Worm (Caenorhabditis elegans) whole organism, young adult: ENCODE measurements around the gene suex-1.

ENCODE experiments used
- D2030.7 ChIP-seq: fragments of 200-800 bp; sonication (Bioruptor generic); IDR thresholded peaks from 2 replicates; pipeline ENCODE4 v1.3.6; 2022; ENCODE audit warnings: missing genetic modification reagents, missing genetic modification characterization, missing compliant biosample characterization
- F37B4.10 ChIP-seq: fragments of 200-800 bp; sonication (Bioruptor generic); IDR thresholded peaks from 2 replicates; pipeline ENCODE4 v1.3.6; 2022; ENCODE audit warnings: missing genetic modification characterization, missing compliant biosample characterization
- F39B2.1 ChIP-seq: fragments of 200-800 bp; sonication (Bioruptor generic); IDR thresholded peaks from 2 replicates; pipeline ENCODE4 v1.3.6; 2022; ENCODE audit warnings: missing genetic modification reagents, missing genetic modification characterization, missing compliant biosample characterization
- K11D2.4 ChIP-seq: fragments of 200-800 bp; sonication (Bioruptor generic); IDR thresholded peaks from 2 replicates; pipeline ENCODE4 v1.3.6; 2022; ENCODE audit warnings: missing genetic modification reagents, missing genetic modification characterization, missing compliant biosample characterization
- T26A5.8 ChIP-seq: sonication (generic microtip); optimal IDR thresholded peaks from 2 replicates; lab custom pipeline; 2016; ENCODE audit warnings: missing genetic modification characterization, missing compliant biosample characterization
- Y56A3A.18 ChIP-seq: fragments of 200-800 bp; sonication (Bioruptor generic); IDR thresholded peaks from 2 replicates; pipeline ENCODE4 v1.3.6; 2022; ENCODE audit warnings: missing genetic modification reagents, missing genetic modification characterization, missing compliant biosample characterization
- Y95B8A.8 ChIP-seq: fragments of 200-800 bp; sonication (Bioruptor generic); IDR thresholded peaks from 2 replicates; pipeline ENCODE4 v1.3.6; 2022; ENCODE audit warnings: missing genetic modification reagents, missing genetic modification characterization, missing compliant biosample characterization
- ZK185.1 ChIP-seq: sonication (generic microtip); optimal IDR thresholded peaks from 2 replicates; lab custom pipeline; 2016; ENCODE audit warnings: mild to moderate bottlenecking, missing genetic modification characterization, missing compliant biosample characterization; ENCODE audit not compliant: poor library complexity, severe bottlenecking
- aptf-2 ChIP-seq: fragments of 200-800 bp; sonication (Bioruptor generic); conservative IDR thresholded peaks from 2 replicates; pipeline ENCODE4 v1.3.6; 2022; ENCODE audit warnings: missing genetic modification reagents, missing genetic modification characterization, missing compliant biosample characterization
- aptf-3 ChIP-seq: fragments of 200-800 bp; sonication (Bioruptor generic); IDR thresholded peaks from 2 replicates; pipeline ENCODE4 v1.3.6; 2022; ENCODE audit warnings: missing genetic modification characterization, missing compliant biosample characterization
- bed-1 ChIP-seq: fragments of 200-800 bp; sonication (Bioruptor generic); IDR thresholded peaks from 2 replicates; pipeline ENCODE4 v1.3.6; 2022; ENCODE audit warnings: missing genetic modification reagents, missing genetic modification characterization, missing compliant biosample characterization
- bed-2 ChIP-seq: fragments of 200-800 bp; sonication (Bioruptor generic); IDR thresholded peaks from 2 replicates; pipeline ENCODE4 v1.3.6; 2022; ENCODE audit warnings: missing genetic modification reagents, missing genetic modification characterization, missing compliant biosample characterization
- ccch-3 ChIP-seq: fragments of 200-800 bp; sonication (Bioruptor generic); optimal IDR thresholded peaks from 2 replicates; lab custom pipeline; 2018; ENCODE audit warnings: mild to moderate bottlenecking, missing genetic modification characterization, missing compliant biosample characterization
- cebp-1 ChIP-seq, 2 experiments: fragments of 200-800 bp in 1 of 2; sonication (Bioruptor generic) in 1 of 2; sonication (generic microtip) in 1 of 2; IDR thresholded peaks in 1 of 2; optimal IDR thresholded peaks in 1 of 2; 2 replicates each; pipeline versions ENCODE4 v1.3.6 to Lab custom; 2017 to 2022; ENCODE audit warnings: missing compliant biosample characterization in 2 of 2, missing genetic modification characterization in 2 of 2, mild to moderate bottlenecking in 1 of 2, missing genetic modification reagents in 1 of 2, moderate library complexity in 1 of 2
- ceh-40 ChIP-seq: fragments of 200-800 bp; sonication (Bioruptor generic); IDR thresholded peaks from 2 replicates; pipeline ENCODE4 v1.3.6; 2022; ENCODE audit warnings: missing genetic modification characterization, missing compliant biosample characterization
- ceh-58 ChIP-seq: fragments of 200-800 bp; sonication (Bioruptor generic); IDR thresholded peaks from 2 replicates; pipeline ENCODE4 v1.3.6; 2022; ENCODE audit warnings: missing genetic modification characterization, missing compliant biosample characterization
- dpff-1 ChIP-seq: sonication (generic microtip); optimal IDR thresholded peaks from 2 replicates; lab custom pipeline; 2017; ENCODE audit warnings: mild to moderate bottlenecking, missing genetic modification characterization, missing compliant biosample characterization
- efl-1 ChIP-seq: fragments of 150-350 bp; optimal IDR thresholded peaks from 2 replicates; lab custom pipeline; 2014; ENCODE audit warnings: missing biosample characterization, missing genetic modification reagents, missing genetic modification characterization
- hlh-12 ChIP-seq: sonication (generic microtip); optimal IDR thresholded peaks from 2 replicates; lab custom pipeline; 2016; ENCODE audit warnings: missing genetic modification characterization, missing compliant biosample characterization
- hlh-26 ChIP-seq: fragments of 200-800 bp; sonication (Bioruptor generic); conservative IDR thresholded peaks from 2 replicates; pipeline ENCODE4 v1.3.6; 2022; ENCODE audit warnings: missing genetic modification reagents, missing genetic modification characterization, missing compliant biosample characterization
- hmg-1.2 ChIP-seq: fragments of 200-800 bp; sonication (Bioruptor generic); IDR thresholded peaks from 2 replicates; pipeline ENCODE4 v1.3.6; 2022; ENCODE audit warnings: missing genetic modification reagents, missing genetic modification characterization, missing compliant biosample characterization
- hsf-1 ChIP-seq: fragments of 200-800 bp; sonication (Bioruptor generic); IDR thresholded peaks from 2 replicates; pipeline ENCODE4 v1.3.6; 2022; ENCODE audit warnings: missing genetic modification reagents, missing genetic modification characterization, missing compliant biosample characterization
- let-526 ChIP-seq: fragments of 200-800 bp; sonication (Bioruptor generic); IDR thresholded peaks from 2 replicates; pipeline ENCODE4 v1.3.6; 2022; ENCODE audit warnings: missing genetic modification reagents, missing genetic modification characterization, missing compliant biosample characterization
- lin-26 ChIP-seq: fragments of 200-800 bp; sonication (Bioruptor generic); IDR thresholded peaks from 2 replicates; pipeline ENCODE4 v1.3.6; 2022; ENCODE audit warnings: missing genetic modification reagents, missing genetic modification characterization, missing compliant biosample characterization
- lsl-1 ChIP-seq: fragments of 200-800 bp; sonication (Bioruptor generic); optimal IDR thresholded peaks from 2 replicates; lab custom pipeline; 2018; ENCODE audit warnings: mild to moderate bottlenecking, missing genetic modification characterization, moderate library complexity, missing compliant biosample characterization
- lsy-27 ChIP-seq: sonication (generic microtip); optimal IDR thresholded peaks from 2 replicates; lab custom pipeline; 2017; ENCODE audit warnings: missing genetic modification characterization, mild to moderate bottlenecking, missing compliant biosample characterization, antibody characterized with exemption, missing genotype, borderline replicate concordance; ENCODE audit not compliant: insufficient read depth
- madf-10 ChIP-seq: sonication (generic microtip); optimal IDR thresholded peaks from 2 replicates; lab custom pipeline; 2016; ENCODE audit warnings: mild to moderate bottlenecking, missing genetic modification characterization, missing compliant biosample characterization
- mcd-1 ChIP-seq: fragments of 200-800 bp; sonication (Bioruptor generic); IDR thresholded peaks from 2 replicates; pipeline ENCODE4 v1.3.6; 2022; ENCODE audit warnings: missing genetic modification reagents, missing genetic modification characterization, missing compliant biosample characterization
- mel-28 ChIP-seq: sonication (generic microtip); optimal IDR thresholded peaks from 2 replicates; lab custom pipeline; 2016; ENCODE audit warnings: borderline replicate concordance, mild to moderate bottlenecking, missing genetic modification characterization, missing compliant biosample characterization
- mes-4 ChIP-seq: sonication (generic microtip); optimal IDR thresholded peaks from 2 replicates; lab custom pipeline; 2016; ENCODE audit warnings: missing genotype, missing genetic modification characterization, missing compliant biosample characterization
- nfya-1 ChIP-seq: sonication (generic microtip); optimal IDR thresholded peaks from 2 replicates; lab custom pipeline; 2017; ENCODE audit warnings: antibody characterized with exemption, missing compliant biosample characterization, missing genetic modification characterization, borderline replicate concordance; ENCODE audit not compliant: insufficient read depth
- pbrm-1 ChIP-seq: fragments of 200-800 bp; sonication (Bioruptor generic); IDR thresholded peaks from 2 replicates; pipeline ENCODE4 v1.3.6; 2022; ENCODE audit warnings: missing genetic modification reagents, missing genetic modification characterization, missing compliant biosample characterization
- pha-4 ChIP-seq: fragments of 150-350 bp; sonication (generic microtip); optimal IDR thresholded peaks from 2 replicates; lab custom pipeline; 2014; ENCODE audit warnings: missing biosample characterization, missing genetic modification reagents, missing genetic modification characterization
- snpc-3.4 ChIP-seq: sonication (generic microtip); optimal IDR thresholded peaks from 2 replicates; lab custom pipeline; 2017; ENCODE audit warnings: missing genetic modification characterization, mild to moderate bottlenecking, missing compliant biosample characterization, antibody characterized with exemption, moderate library complexity, missing genotype, missing genetic modification reagents
- tbp1 ChIP-seq: fragments of 200-800 bp; sonication (Bioruptor generic); optimal IDR thresholded peaks from 2 replicates; lab custom pipeline; 2018; ENCODE audit warnings: mild to moderate bottlenecking, missing genetic modification characterization, missing compliant biosample characterization
- tlf-1 ChIP-seq: fragments of 200-800 bp; sonication (Bioruptor generic); optimal IDR thresholded peaks from 2 replicates; lab custom pipeline; 2018; ENCODE audit warnings: mild to moderate bottlenecking, missing genetic modification characterization, missing compliant biosample characterization
- unc-130 ChIP-seq: sonication (generic microtip); optimal IDR thresholded peaks from 2 replicates; lab custom pipeline; 2016; ENCODE audit warnings: missing genetic modification reagents, missing genetic modification characterization, missing compliant biosample characterization
- ztf-6 ChIP-seq: fragments of 200-800 bp; sonication (Bioruptor generic); IDR thresholded peaks from 2 replicates; pipeline ENCODE4 v1.3.6; 2022; ENCODE audit warnings: missing genetic modification reagents, missing genetic modification characterization, missing compliant biosample characterization

suex-1 gene

ce11 chrII:5527841-5528240 is 29.8 kb upstream of the suex-1 start, which contains the start of gene ZK177.1:
TSS of gene ZK177.1 (plus strand) at chrII:5528141.
- TF ChIP-seq hlh-26 (GFP tag; lab: Robert Waterston, UW): no peak
- peak; percentile 13 for TF ChIP-seq efl-1 (GFP tag; lab: Kevin White, UChicago)

- TF ChIP-seq tlf-1: no peak
- TF ChIP-seq pha-4 (tag; lab: Kevin White, UChicago): no peak
- no peak for TF ChIP-seq F37B4.10
- no peak for TF ChIP-seq mes-4 (tag; lab: Kevin White, UChicago)
- no peak for TF ChIP-seq hsf-1 (GFP tag; lab: Robert Waterston, UW)
- TF ChIP-seq let-526 (GFP tag; lab: Robert Waterston, UW): no peak
- TF ChIP-seq lin-26 (GFP tag; lab: Robert Waterston, UW): no peak
- no peak for TF ChIP-seq cebp-1 (GFP tag; IDR thresholded peaks at IDR 0.05; lab: Robert Waterston, UW)
- no peak for TF ChIP-seq cebp-1 (tag; optimal IDR thresholded peaks at IDR 0.05; lab: Kevin White, UChicago)
- no peak for TF ChIP-seq madf-10
- no peak for TF ChIP-seq ZK185.1
- TF ChIP-seq dpff-1 (tag; lab: Kevin White, UChicago): no peak
- no peak for TF ChIP-seq tbp1 (GFP tag; lab: Kevin White, UChicago)
- no peak for TF ChIP-seq snpc-3.4 (tag; lab: Kevin White, UChicago)
- TF ChIP-seq, all 124 proteins: peak for 0
Observed at ce11 chrII:5525297-5525696, 27.2 kb upstream of the suex-1 start, which contains the start of gene tbx-35. TSS of gene tbx-35 (minus strand) at chrII:5525397.

ce11 chrII:5522637-5523036 is 24.6 kb upstream of the suex-1 start, which contains the start of gene ZK177.11:
TSS of gene ZK177.11 (plus strand) at chrII:5522937.
- TF ChIP-seq F39B2.1 (GFP tag; lab: Robert Waterston, UW): no peak
- no peak for TF ChIP-seq K11D2.4 (GFP tag; lab: Robert Waterston, UW)
- TF ChIP-seq aptf-3: no peak
- TF ChIP-seq D2030.7: no peak
- no peak for TF ChIP-seq ceh-58 (GFP tag; lab: Robert Waterston, UW)
- TF ChIP-seq ZK185.1: no peak
- no peak for TF ChIP-seq lsl-1
- no peak for TF ChIP-seq lsy-27 (tag; lab: Kevin White, UChicago)
- TF ChIP-seq unc-130 (GFP tag; lab: Kevin White, UChicago): no peak
- TF ChIP-seq bed-1: no peak
- TF ChIP-seq ceh-40: no peak
- no peak for TF ChIP-seq hlh-12 (tag; lab: Kevin White, UChicago)
- TF ChIP-seq pbrm-1 (GFP tag; lab: Robert Waterston, UW): no peak
- no peak for TF ChIP-seq T26A5.8
- no peak for TF ChIP-seq aptf-2 (GFP tag; lab: Robert Waterston, UW)
- no peak for TF ChIP-seq mcd-1 (GFP tag; lab: Robert Waterston, UW)
- no peak for TF ChIP-seq Y95B8A.8 (GFP tag; lab: Robert Waterston, UW)
- no peak for TF ChIP-seq Y56A3A.18 (GFP tag; lab: Robert Waterston, UW)
- no peak for TF ChIP-seq ccch-3
- TF ChIP-seq, all 124 proteins: peak for 0

- TF ChIP-seq nfya-1 (tag; lab: Kevin White, UChicago) (no peak), ztf-6 (GFP tag; lab: Robert Waterston, UW) (no peak), bed-2 (GFP tag; lab: Robert Waterston, UW) (no peak), mel-28 (tag; lab: Kevin White, UChicago) (no peak), bed-1 (no peak), hmg-1.2 (GFP tag; lab: Robert Waterston, UW) (no peak)
Observed at ce11 chrII:5521411-5521810, 23.4 kb upstream of the suex-1 start, which contains the start of gene ZK177.12. TSS of gene ZK177.12 (plus strand) at chrII:5521711.
